Fruit fly (Drosophila melanogaster): ENCODE measurements around the gene CG14933.

CG14933 gene

DNA sequence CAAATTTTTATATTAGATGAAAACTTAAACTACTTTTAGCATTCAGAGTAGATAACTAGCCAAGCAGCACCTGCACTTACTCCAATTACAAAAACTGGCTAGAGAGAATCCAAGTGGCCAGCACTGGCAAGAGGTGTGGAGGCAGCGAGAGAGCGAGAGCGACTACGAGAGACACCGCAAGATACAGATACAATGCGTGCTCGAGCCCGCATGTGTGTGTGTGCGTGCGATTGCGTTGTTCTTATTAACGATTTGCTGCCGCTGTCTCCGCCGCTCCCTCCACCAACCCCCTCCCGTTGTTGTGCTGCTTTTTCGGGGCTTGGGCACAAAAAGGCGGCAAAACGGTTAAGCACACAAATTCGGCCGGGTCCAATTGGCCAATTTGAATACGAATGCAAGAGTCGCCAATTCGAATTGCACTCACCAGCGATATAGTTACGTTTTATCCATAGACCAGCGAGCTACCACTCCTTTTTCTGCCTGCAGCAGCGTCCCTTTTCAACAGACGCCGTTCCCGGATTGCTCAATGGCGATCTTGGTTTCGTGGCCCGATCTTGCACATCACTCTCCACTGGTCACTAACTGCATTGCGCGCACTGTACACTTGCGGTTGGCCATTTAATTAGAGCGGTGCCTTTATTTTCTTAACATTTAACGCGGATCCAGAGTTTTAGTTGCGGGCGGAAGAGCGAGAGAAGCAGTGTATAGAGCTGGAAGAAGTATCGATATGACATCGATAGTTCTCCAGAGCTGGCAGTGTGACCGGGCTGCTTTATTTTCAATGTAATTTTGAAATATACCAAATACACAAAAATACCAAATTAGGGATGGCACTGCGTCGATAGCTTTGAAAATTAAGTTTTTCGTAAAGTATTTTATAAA, 33.7 kb upstream of the CG14933 start, which contains the start of gene crol (continued):
- TF ChIP-seq CG6854 (GFP tag; optimal IDR thresholded peaks at IDR 0.05): no peak
- peak; percentile 89 for TF ChIP-seq unc-4 (GFP tag; IDR thresholded peaks at IDR 0.05; ENCODE audit: partially characterized antibody)
- TF ChIP-seq Rfx (GFP tag; IDR thresholded peaks at IDR 0.05): peak; percentile 60
- no peak for TF ChIP-seq Bteb2 (GFP tag; optimal IDR thresholded peaks at IDR 0.05)
- TF ChIP-seq CG8388 (GFP tag; optimal IDR thresholded peaks at IDR 0.05): no peak
- TF ChIP-seq Sox100B (GFP tag; optimal IDR thresholded peaks at IDR 0.05): no peak
- peak; percentile 37 for TF ChIP-seq CG11504 (tag; optimal IDR thresholded peaks at IDR 0.05)
- peak; percentile 32 for TF ChIP-seq CG15601 (tag; optimal IDR thresholded peaks at IDR 0.05)
- peak; percentile 10 for TF ChIP-seq CG30403 (GFP tag; optimal IDR thresholded peaks at IDR 0.05)
- TF ChIP-seq CG12299 (tag; optimal IDR thresholded peaks at IDR 0.05): no peak
- TF ChIP-seq hbn (GFP tag; IDR thresholded peaks at IDR 0.05; ENCODE audit: partially characterized antibody): peak; percentile 84
- peak; percentile 31 for TF ChIP-seq CG33213 (GFP tag; optimal IDR thresholded peaks at IDR 0.05)
- TF ChIP-seq pzg (GFP tag; optimal IDR thresholded peaks at IDR 0.05): peak; percentile 81
- TF ChIP-seq fd64A (GFP tag; optimal IDR thresholded peaks at IDR 0.05): no peak
- TF ChIP-seq Drgx (GFP tag; IDR thresholded peaks at IDR 0.05): peak; percentile 50
- TF ChIP-seq jigr1 (GFP tag; IDR thresholded peaks at IDR 0.05): no peak; the same call in 2 of the 3 replicates
- peak; percentile 52 for TF ChIP-seq CG30020 (tag; optimal IDR thresholded peaks at IDR 0.05)
- peak; percentile 24 for TF ChIP-seq CG7987 (GFP tag; optimal IDR thresholded peaks at IDR 0.05)
- TF ChIP-seq ERR (GFP tag; optimal IDR thresholded peaks at IDR 0.05): no peak
- TF ChIP-seq ro (GFP tag; IDR thresholded peaks at IDR 0.05): no peak
- TF ChIP-seq CG31224 (GFP tag; IDR thresholded peaks at IDR 0.05): no peak
- TF ChIP-seq CG10565 (GFP tag; optimal IDR thresholded peaks at IDR 0.05): no peak
- no peak for TF ChIP-seq eve (GFP tag; optimal IDR thresholded peaks at IDR 0.05)
- TF ChIP-seq gcm2 (GFP tag; optimal IDR thresholded peaks at IDR 0.05): no peak
- TF ChIP-seq Hmr (GFP tag; optimal IDR thresholded peaks at IDR 0.05): peak; percentile 43
- TF ChIP-seq Mes4 (GFP tag; optimal IDR thresholded peaks at IDR 0.05): no peak
- TF ChIP-seq YL-1 (GFP tag; optimal IDR thresholded peaks at IDR 0.05): peak; percentile 60
- peak; percentile 57 for TF ChIP-seq CG2116 (GFP tag; optimal IDR thresholded peaks at IDR 0.05)
- TF ChIP-seq Six4 (GFP tag; optimal IDR thresholded peaks at IDR 0.05): no peak
- no peak for TF ChIP-seq Hey (tag; optimal IDR thresholded peaks at IDR 0.05)
- TF ChIP-seq schlank (tag; optimal IDR thresholded peaks at IDR 0.05): no peak
- no peak for TF ChIP-seq corto (GFP tag; optimal IDR thresholded peaks at IDR 0.05)
- TF ChIP-seq CG3838 (GFP tag; optimal IDR thresholded peaks at IDR 0.05): no peak
- TF ChIP-seq CG7745 (tag; optimal IDR thresholded peaks at IDR 0.05): no peak
- no peak for TF ChIP-seq CG2875 (GFP tag; optimal IDR thresholded peaks at IDR 0.05)
- no peak for TF ChIP-seq bowl (GFP tag; IDR thresholded peaks at IDR 0.05)
- TF ChIP-seq bbx (GFP tag; IDR thresholded peaks at IDR 0.05; ENCODE audit: partially characterized antibody): peak; percentile 93
- TF ChIP-seq Stat92E (GFP tag; optimal IDR thresholded peaks at IDR 0.05): no peak
- TF ChIP-seq Fer1 (GFP tag; optimal IDR thresholded peaks at IDR 0.05): no peak
- TF ChIP-seq trem (tag; optimal IDR thresholded peaks at IDR 0.05): peak; percentile 63
- TF ChIP-seq Dbx (GFP tag; IDR thresholded peaks at IDR 0.05): peak; percentile 56; the same call in 1 of the 3 replicates
- peak; percentile 35 for TF ChIP-seq unpg (GFP tag; optimal IDR thresholded peaks at IDR 0.05)
- TF ChIP-seq NFAT (GFP tag; IDR thresholded peaks at IDR 0.05): peak; percentile 53; the same call in 1 of the 2 replicates
- peak; percentile 86 for TF ChIP-seq Dll (GFP tag; IDR thresholded peaks at IDR 0.05; ENCODE audit: partially characterized antibody)
- TF ChIP-seq dmrt99B (tag; optimal IDR thresholded peaks at IDR 0.05): peak; percentile 6
- peak; percentile 80 for TF ChIP-seq HLH4C (GFP tag; IDR thresholded peaks at IDR 0.05; ENCODE audit: partially characterized antibody)
- TF ChIP-seq nom (GFP tag; optimal IDR thresholded peaks at IDR 0.05): peak; percentile 66
